Worm (Caenorhabditis elegans): ENCODE measurements around the gene top-2.

The top-2 gene

ce11 chrII:11852191-11852901 is 22.6 kb upstream of the top-2 start:
- no peak for TF ChIP-seq mls-2 (tag; optimal IDR thresholded peaks at IDR 0.05)
- no peak for TF ChIP-seq drap-1 (GFP tag; optimal IDR thresholded peaks at IDR 0.05)

- TF ChIP-seq ztf-11 (tag; optimal IDR thresholded peaks at IDR 0.05) (no peak), lin-32 (GFP tag; optimal IDR thresholded peaks at IDR 0.05) (no peak), ceh-43 (GFP tag; optimal IDR thresholded peaks at IDR 0.05) (no peak), unc-62 (GFP tag; optimal IDR thresholded peaks at IDR 0.05) (no peak), elt-1 (tag; optimal IDR thresholded peaks at IDR 0.05; ENCODE audit: borderline replicate concordance, insufficient read depth) (no peak), snpc-4 (tag; optimal IDR thresholded peaks at IDR 0.05) (no peak)
These were observed 21.8 kb upstream of the top-2 start for ce11 chrII:11853108-11853507.

- no peak for TF ChIP-seq ceh-39 (tag; optimal IDR thresholded peaks at IDR 0.05)
- TF ChIP-seq mls-2 (tag; optimal IDR thresholded peaks at IDR 0.05): no peak
- no peak for TF ChIP-seq blmp-1 (tag; optimal IDR thresholded peaks at IDR 0.05)
- no peak for TF ChIP-seq M03D4.4 (tag; optimal IDR thresholded peaks at IDR 0.05)
- no peak for TF ChIP-seq ceh-43 (GFP tag; optimal IDR thresholded peaks at IDR 0.05)
- no peak for TF ChIP-seq unc-62 (GFP tag; optimal IDR thresholded peaks at IDR 0.05)
These were observed 20.2 kb upstream of the top-2 start for ce11 chrII:11854749-11855148.

- TF ChIP-seq sptf-1 (tag; optimal IDR thresholded peaks at IDR 0.05) (no peak), unc-62 (GFP tag; optimal IDR thresholded peaks at IDR 0.05) (no peak), sem-2 (GFP tag; optimal IDR thresholded peaks at IDR 0.05) (no peak), unc-39 (tag; optimal IDR thresholded peaks at IDR 0.05) (no peak), tbx-8 (GFP tag; optimal IDR thresholded peaks at IDR 0.05) (no peak), unc-120 (tag; optimal IDR thresholded peaks at IDR 0.05; ENCODE audit: poor library complexity, severe bottlenecking) (no peak), cnd-1 (tag; optimal IDR thresholded peaks at IDR 0.05) (no peak), nhr-12 (tag; optimal IDR thresholded peaks at IDR 0.05) (no peak), drap-1 (GFP tag; optimal IDR thresholded peaks at IDR 0.05) (no peak), ceh-43 (GFP tag; optimal IDR thresholded peaks at IDR 0.05) (no peak), mab-5 (tag; optimal IDR thresholded peaks at IDR 0.05) (no peak)
These were observed 18.6 kb upstream of the top-2 start, which contains the start of gene clh-1 for ce11 chrII:11856361-11856760. Gene clh-1 (minus strand): TSS chrII:11856461.

- TF ChIP-seq hlh-1 (tag; optimal IDR thresholded peaks at IDR 0.05) (no peak), mls-2 (tag; optimal IDR thresholded peaks at IDR 0.05) (no peak), unc-62 (GFP tag; optimal IDR thresholded peaks at IDR 0.05) (no peak), zip-8 (tag; optimal IDR thresholded peaks at IDR 0.05) (no peak), sptf-1 (tag; optimal IDR thresholded peaks at IDR 0.05) (no peak), ham-2 (GFP tag; optimal IDR thresholded peaks at IDR 0.05) (no peak), M03D4.4 (tag; optimal IDR thresholded peaks at IDR 0.05) (no peak), pha-4 (tag; optimal IDR thresholded peaks at IDR 0.05) (no peak), blmp-1 (tag; optimal IDR thresholded peaks at IDR 0.05) (no peak), lin-13 (tag; optimal IDR thresholded peaks at IDR 0.05) (no peak), ztf-11 (tag; optimal IDR thresholded peaks at IDR 0.05) (no peak), mep-1 (tag; optimal IDR thresholded peaks at IDR 0.05) (no peak), snpc-4 (tag; optimal IDR thresholded peaks at IDR 0.05) (no peak), tbx-8 (GFP tag; optimal IDR thresholded peaks at IDR 0.05) (no peak), sem-2 (GFP tag; optimal IDR thresholded peaks at IDR 0.05) (no peak), lsy-2 (tag; optimal IDR thresholded peaks at IDR 0.05) (no peak)
These were observed 15.1 kb upstream of the top-2 start for ce11 chrII:11859833-11860232.

- no peak for TF ChIP-seq hlh-1 (tag; optimal IDR thresholded peaks at IDR 0.05)
- no peak for TF ChIP-seq bed-3 (GFP tag; optimal IDR thresholded peaks at IDR 0.05)
- no peak for TF ChIP-seq zip-8 (tag; optimal IDR thresholded peaks at IDR 0.05)
- TF ChIP-seq lin-13 (tag; optimal IDR thresholded peaks at IDR 0.05): no peak
- TF ChIP-seq pha-4 (tag; optimal IDR thresholded peaks at IDR 0.05): no peak
- TF ChIP-seq ham-2 (GFP tag; optimal IDR thresholded peaks at IDR 0.05): no peak
- TF ChIP-seq mls-2 (tag; optimal IDR thresholded peaks at IDR 0.05): no peak
- no peak for TF ChIP-seq unc-120 (tag; optimal IDR thresholded peaks at IDR 0.05; ENCODE audit: poor library complexity, severe bottlenecking)
- no peak for TF ChIP-seq flh-1 (GFP tag; optimal IDR thresholded peaks at IDR 0.05)
These were observed 14.3 kb upstream of the top-2 start, which contains the start of gene K12D12.5 for ce11 chrII:11860623-11861079. Gene K12D12.5 (plus strand): TSS chrII:11861029.
